Worm (Caenorhabditis elegans) whole organism, young adult: ENCODE measurements around the gene M88.3.

ENCODE experiments used
- C17E4.6 ChIP-seq: fragments of 200-800 bp; sonication (Bioruptor generic); IDR thresholded peaks from 2 replicates; pipeline ENCODE4 v1.3.6; 2022; ENCODE audit warnings: missing genetic modification reagents, missing genetic modification characterization, missing compliant biosample characterization
- F49E8.2 ChIP-seq: sonication (generic microtip); optimal IDR thresholded peaks from 3 replicates; lab custom pipeline; 2017; ENCODE audit warnings: missing genetic modification characterization, mild to moderate bottlenecking, missing compliant biosample characterization, antibody characterized with exemption, moderate library complexity; ENCODE audit not compliant: insufficient read depth
- ama-1 ChIP-seq, 3 experiments: fragments of 150-350 bp in 1 of 3; sonication (generic microtip) in 2 of 3; optimal IDR thresholded peaks; 2 replicates each; lab custom pipeline; 2014 to 2018; ENCODE audit warnings: missing biosample characterization in 2 of 3, missing genetic modification characterization in 2 of 3, missing genetic modification reagents in 2 of 3
- ceh-40 ChIP-seq: fragments of 200-800 bp; sonication (Bioruptor generic); IDR thresholded peaks from 2 replicates; pipeline ENCODE4 v1.3.6; 2022; ENCODE audit warnings: missing genetic modification characterization, missing compliant biosample characterization
- dpff-1 ChIP-seq: sonication (generic microtip); optimal IDR thresholded peaks from 2 replicates; lab custom pipeline; 2017; ENCODE audit warnings: mild to moderate bottlenecking, missing genetic modification characterization, missing compliant biosample characterization
- dpl-1 ChIP-seq: fragments of 150-350 bp; optimal IDR thresholded peaks from 2 replicates; lab custom pipeline; 2014; ENCODE audit warnings: missing biosample characterization, missing genetic modification reagents, missing genetic modification characterization
- hlh-26 ChIP-seq: fragments of 200-800 bp; sonication (Bioruptor generic); conservative IDR thresholded peaks from 2 replicates; pipeline ENCODE4 v1.3.6; 2022; ENCODE audit warnings: missing genetic modification reagents, missing genetic modification characterization, missing compliant biosample characterization
- sdz-38 ChIP-seq: sonication (generic microtip); optimal IDR thresholded peaks from 2 replicates; lab custom pipeline; 2016; ENCODE audit warnings: missing genotype, missing genetic modification characterization, missing compliant biosample characterization
- unc-130 ChIP-seq: sonication (generic microtip); optimal IDR thresholded peaks from 2 replicates; lab custom pipeline; 2016; ENCODE audit warnings: missing genetic modification reagents, missing genetic modification characterization, missing compliant biosample characterization

ce11 chrIII:4578385-4578903, 33.6 kb upstream of the M88.3 start, which contains the start of the genes sel-5 and wdr-48:
- TF ChIP-seq C17E4.6: no peak
- no peak for TF ChIP-seq dpff-1 (tag; lab: Kevin White, UChicago)
- TF ChIP-seq unc-130 (GFP tag; lab: Kevin White, UChicago): no peak
- TF ChIP-seq ceh-40: no peak
- TF ChIP-seq sdz-38 (tag; lab: Kevin White, UChicago): no peak
- no peak for TF ChIP-seq F49E8.2
- TF ChIP-seq hlh-26 (GFP tag; lab: Robert Waterston, UW): no peak
- no peak for TF ChIP-seq ama-1 (optimal IDR thresholded peaks at IDR 0.05; lab: Kevin White, UChicago)
- TF ChIP-seq ama-1 (GFP tag; optimal IDR thresholded peaks at IDR 0.05; lab: Kevin White, UChicago): no peak
- no peak for TF ChIP-seq dpl-1
